Worm (Caenorhabditis elegans): Measurements from ENCODE around the gene ZK353.9.
A peak's percentile ranks its signal among the peaks of the same experiment; 100 is the strongest.

ZK353.9 gene

DNA sequence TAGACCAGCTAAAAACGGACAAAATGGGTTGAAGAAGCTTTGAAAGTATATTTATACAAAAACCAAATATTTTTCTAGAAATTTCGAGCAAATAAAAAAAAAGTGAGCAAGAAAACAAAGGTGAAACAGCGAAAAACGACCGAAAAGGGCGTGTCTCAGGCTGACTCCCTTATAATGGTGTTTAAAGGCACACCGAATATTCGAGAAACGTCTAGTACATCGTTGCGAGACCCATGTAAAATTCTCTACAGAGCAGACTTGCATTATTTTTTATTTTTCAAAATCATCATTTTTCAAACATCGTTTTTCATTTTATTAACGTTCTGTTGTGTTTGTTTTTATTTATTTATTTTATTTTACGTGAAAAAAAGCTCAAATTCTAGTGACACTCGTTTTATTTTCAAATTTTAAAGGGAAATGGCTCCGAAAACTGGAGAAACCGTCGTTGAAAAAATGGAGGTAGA lies 37.7 kb downstream of the ZK353.9 start, which contains the start of gene rpn-3 (continued):
- TF ChIP-seq zip-2 (tag; optimal IDR thresholded peaks at IDR 0.05): peak; percentile 85
- TF ChIP-seq F44E2.7 (GFP tag; IDR thresholded peaks at IDR 0.05): 0 out of 2 replicates have a peak, but pooled peaks have one; percentile 18
- TF ChIP-seq F49E8.2 (tag; optimal IDR thresholded peaks at IDR 0.05; ENCODE audit: borderline replicate concordance): peak; percentile 87
- TF ChIP-seq dmd-6 (GFP tag; IDR thresholded peaks at IDR 0.05): peak; percentile 91
- peak; percentile 24 for TF ChIP-seq ces-1 (GFP tag; optimal IDR thresholded peaks at IDR 0.05)
- peak; percentile 82 for TF ChIP-seq saeg-2 (GFP tag; IDR thresholded peaks at IDR 0.05)
- TF ChIP-seq nhr-25 (tag; optimal IDR thresholded peaks at IDR 0.05; ENCODE audit: borderline replicate concordance, insufficient read depth): peak; percentile 70
- peak; percentile 85 for TF ChIP-seq F10B5.3 (tag; optimal IDR thresholded peaks at IDR 0.05)
- no peak for TF ChIP-seq mxl-2 (GFP tag; conservative IDR thresholded peaks at IDR 0.05)
- peak in 1 of 2 experiments; percentile 48 for TF ChIP-seq mdl-1 (tag; optimal IDR thresholded peaks at IDR 0.05)
- TF ChIP-seq tra-1 (GFP tag; IDR thresholded peaks at IDR 0.05): peak; percentile 91
- peak; percentile 74 to 81 for TF ChIP-seq hif-1 (tag; optimal IDR thresholded peaks at IDR 0.05)
- TF ChIP-seq mxl-3 (GFP tag; optimal IDR thresholded peaks at IDR 0.05): peak; percentile 56
- TF ChIP-seq lin-15B (tag; optimal IDR thresholded peaks at IDR 0.05): peak; percentile 73
- peak; percentile 26; the same call in 1 of the 2 replicates for TF ChIP-seq set-16 (GFP tag; IDR thresholded peaks at IDR 0.05)
- peak; percentile 93 for TF ChIP-seq pha-4 (GFP tag; IDR thresholded peaks at IDR 0.05)
- TF ChIP-seq pha-4 (tag; optimal IDR thresholded peaks at IDR 0.05): peak; percentile 98
- no peak; the same call in 1 of the 2 replicates for TF ChIP-seq vab-7 (GFP tag; IDR thresholded peaks at IDR 0.05)
- TF ChIP-seq nhr-6 (tag; optimal IDR thresholded peaks at IDR 0.05): peak; percentile 94
- TF ChIP-seq sdz-12 (GFP tag; optimal IDR thresholded peaks at IDR 0.05): no peak
- peak; percentile 96 for TF ChIP-seq aha-1 (tag)
- TF ChIP-seq hlh-11 (tag; optimal IDR thresholded peaks at IDR 0.05): peak; percentile 95
- TF ChIP-seq T26A8.4 (GFP tag; IDR thresholded peaks at IDR 0.05): peak; percentile 96
- peak; percentile 84 for TF ChIP-seq hmg-1.1 (GFP tag; IDR thresholded peaks at IDR 0.05)
- no peak for TF ChIP-seq D1046.2 (GFP tag; IDR thresholded peaks at IDR 0.05)
- TF ChIP-seq lin-29 (GFP tag; IDR thresholded peaks at IDR 0.05): peak; percentile 74
- no peak for TF ChIP-seq egl-43 (GFP tag; IDR thresholded peaks at IDR 0.05)
- no peak for TF ChIP-seq ceh-44 (GFP tag; IDR thresholded peaks at IDR 0.05)
- TF ChIP-seq nhr-76 (tag; optimal IDR thresholded peaks at IDR 0.05): peak; percentile 58
- TF ChIP-seq pqm-1 (tag; optimal IDR thresholded peaks at IDR 0.05): peak; percentile 42
- TF ChIP-seq daf-16 (GFP tag; optimal IDR thresholded peaks at IDR 0.05): peak; percentile 73 to 96
- peak; percentile 84 for TF ChIP-seq daf-16 (tag; optimal IDR thresholded peaks at IDR 0.05)
- peak; percentile 74 for TF ChIP-seq jun-1 (tag; optimal IDR thresholded peaks at IDR 0.05)
- peak; percentile 89 for TF ChIP-seq dpl-1 (GFP tag; optimal IDR thresholded peaks at IDR 0.05)
- peak; percentile 36 for TF ChIP-seq ceh-32 (tag; optimal IDR thresholded peaks at IDR 0.05; ENCODE audit: poor library complexity)
- peak; percentile 91 for TF ChIP-seq ztf-7 (tag; optimal IDR thresholded peaks at IDR 0.05)
- peak; percentile 79 for TF ChIP-seq Y48G9A.11 (GFP tag; IDR thresholded peaks at IDR 0.05)
- TF ChIP-seq madf-5 (GFP tag; IDR thresholded peaks at IDR 0.05): no peak
- TF ChIP-seq nhr-11 (tag; optimal IDR thresholded peaks at IDR 0.05): peak; percentile 98
- TF ChIP-seq nhr-77 (tag; optimal IDR thresholded peaks at IDR 0.05): peak; percentile 98
- TF ChIP-seq nhr-111 (GFP tag; optimal IDR thresholded peaks at IDR 0.05): no peak
- no peak for TF ChIP-seq F26F4.8 (GFP tag; conservative IDR thresholded peaks at IDR 0.05)
- no peak for TF ChIP-seq attf-4 (tag; optimal IDR thresholded peaks at IDR 0.05)
- peak; percentile 98 for TF ChIP-seq dve-1 (tag; optimal IDR thresholded peaks at IDR 0.05; ENCODE audit: insufficient read depth)
- TF ChIP-seq Y75B8A.6 (GFP tag; IDR thresholded peaks at IDR 0.05): 0 out of 2 replicates have a peak, but pooled peaks have one; percentile 8
- TF ChIP-seq zag-1 (tag; optimal IDR thresholded peaks at IDR 0.05): no peak
- no peak for TF ChIP-seq aly-2 (tag; optimal IDR thresholded peaks at IDR 0.05)
- TF ChIP-seq lin-13 (GFP tag; optimal IDR thresholded peaks at IDR 0.05): peak; percentile 93
- peak; percentile 88 for TF ChIP-seq F37D6.2 (tag; optimal IDR thresholded peaks at IDR 0.05)
- peak; percentile 37 for TF ChIP-seq nhr-237 (tag; optimal IDR thresholded peaks at IDR 0.05)
- TF ChIP-seq cey-2 (tag; optimal IDR thresholded peaks at IDR 0.05; ENCODE audit: borderline replicate concordance, insufficient read depth): no peak
